Fruit fly (Drosophila melanogaster) whole organism, prepupa: ENCODE data around the gene Nmdar1.

Experiments
- Blimp-1 ChIP-seq: fragments of 200-800 bp; sonication (Bioruptor generic); optimal IDR thresholded peaks from 3 replicates; lab custom pipeline; 2017; ENCODE audit warnings: missing biosample characterization, missing genetic modification characterization, mild to moderate bottlenecking, moderate library complexity, missing genetic modification reagents
- CG11762 ChIP-seq: fragments of 200-800 bp; sonication (Bioruptor generic); optimal IDR thresholded peaks from 3 replicates; lab custom pipeline; 2016; ENCODE audit warnings: missing biosample characterization, missing genetic modification characterization; ENCODE audit not compliant: insufficient read depth
- CG4318 ChIP-seq: fragments of 200-800 bp; sonication (Bioruptor generic); optimal IDR thresholded peaks from 3 replicates; lab custom pipeline; 2017; ENCODE audit warnings: missing biosample characterization, mild to moderate bottlenecking, missing genetic modification characterization
- CG6276 ChIP-seq: fragments of 200-800 bp; sonication (Bioruptor generic); optimal IDR thresholded peaks from 2 replicates; lab custom pipeline; 2017; ENCODE audit warnings: missing biosample characterization, mild to moderate bottlenecking, missing genetic modification characterization
- CG8119 ChIP-seq: fragments of 200-800 bp; sonication (Bioruptor generic); IDR thresholded peaks from 3 replicates; pipeline ENCODE4 v1.3.6; 2022; ENCODE audit warnings: missing biosample characterization, missing genetic modification characterization
- CG8319 ChIP-seq: fragments of 200-800 bp; sonication (Bioruptor generic); optimal IDR thresholded peaks from 3 replicates; lab custom pipeline; 2016; ENCODE audit warnings: missing biosample characterization, missing genetic modification characterization
- dac ChIP-seq: fragments of 200-800 bp; sonication (Bioruptor generic); optimal IDR thresholded peaks from 2 replicates; lab custom pipeline; 2017; ENCODE audit warnings: missing biosample characterization, mild to moderate bottlenecking, missing genetic modification characterization
- topi ChIP-seq: fragments of 200-800 bp; sonication (Bioruptor generic); optimal IDR thresholded peaks from 3 replicates; lab custom pipeline; 2016; ENCODE audit warnings: missing biosample characterization, missing genetic modification characterization

dm6 chr3R:5562956-5563355 lies 39.8 kb upstream of the Nmdar1 start:
- TF ChIP-seq CG6276 (no peak), dac (GFP tag; lab: Kevin White, UChicago) (no peak), CG4318 (GFP tag; lab: Kevin White, UChicago) (no peak), Blimp-1 (GFP tag; lab: Kevin White, UChicago) (no peak), topi (GFP tag; lab: Kevin White, UChicago) (no peak), CG8119 (GFP tag; lab: Robert Waterston, UW) (no peak), CG11762 (GFP tag; lab: Kevin White, UChicago) (no peak), CG8319 (GFP tag; lab: Kevin White, UChicago) (no peak)
